Worm (Caenorhabditis elegans) whole organism, late embryonic: ENCODE data around the gene Y39B6A.37.
A peak's percentile ranks its signal among the peaks of the same experiment; 100 is the strongest.

ENCODE experiments used
- C08G9.2 ChIP-seq: sonication (generic microtip); optimal IDR thresholded peaks from 2 replicates; lab custom pipeline; 2016; ENCODE audit warnings: mild to moderate bottlenecking, missing genetic modification characterization, moderate library complexity, missing compliant biosample characterization
- K02D7.2 ChIP-seq: sonication (generic microtip); optimal IDR thresholded peaks from 2 replicates; lab custom pipeline; 2017; ENCODE audit warnings: mild to moderate bottlenecking, missing genetic modification characterization, missing compliant biosample characterization
- K09A11.1 ChIP-seq: sonication (generic microtip); optimal IDR thresholded peaks from 2 replicates; lab custom pipeline; 2017; ENCODE audit warnings: antibody characterized with exemption, mild to moderate bottlenecking, missing genetic modification characterization, missing compliant biosample characterization; ENCODE audit not compliant: insufficient read depth
- Y22D7AL.16 ChIP-seq: sonication (generic microtip); optimal IDR thresholded peaks from 2 replicates; lab custom pipeline; 2016; ENCODE audit warnings: missing genetic modification characterization, missing compliant biosample characterization
- ahr-1 ChIP-seq: sonication (generic microtip); optimal IDR thresholded peaks from 2 replicates; lab custom pipeline; 2016; ENCODE audit warnings: missing genetic modification characterization, missing compliant biosample characterization
- ama-1 ChIP-seq: fragments of 150-350 bp; optimal IDR thresholded peaks from 2 replicates; lab custom pipeline; 2014
- ceh-14 ChIP-seq: sonication (generic microtip); optimal IDR thresholded peaks from 2 replicates; lab custom pipeline; 2016; ENCODE audit warnings: missing genotype, missing genetic modification characterization, missing compliant biosample characterization
- ceh-2 ChIP-seq: sonication (generic microtip); optimal IDR thresholded peaks from 2 replicates; lab custom pipeline; 2016; ENCODE audit warnings: missing genotype, missing genetic modification characterization, missing compliant biosample characterization
- ceh-22 ChIP-seq: sonication (generic microtip); optimal IDR thresholded peaks from 2 replicates; lab custom pipeline; 2017; ENCODE audit warnings: missing biosample characterization, missing genetic modification characterization
- ceh-30 ChIP-seq: fragments of 150-350 bp; optimal IDR thresholded peaks from 2 replicates; lab custom pipeline; 2014; ENCODE audit warnings: missing biosample characterization, missing genetic modification characterization
- ceh-34 ChIP-seq: sonication (generic microtip); optimal IDR thresholded peaks from 2 replicates; lab custom pipeline; 2016; ENCODE audit warnings: mild to moderate bottlenecking, missing genetic modification characterization, missing compliant biosample characterization
- ceh-45 ChIP-seq: fragments of 200-800 bp; sonication (Bioruptor generic); IDR thresholded peaks from 2 replicates; pipeline ENCODE4 v1.3.6; 2022; ENCODE audit warnings: missing genetic modification reagents, missing genetic modification characterization, missing compliant biosample characterization
- ceh-48 ChIP-seq: sonication (generic microtip); optimal IDR thresholded peaks from 2 replicates; lab custom pipeline; 2016; ENCODE audit warnings: missing genetic modification characterization, inconsistent platforms, missing compliant biosample characterization
- ceh-6 ChIP-seq: fragments of 200-800 bp; sonication (Bioruptor generic); optimal IDR thresholded peaks from 2 replicates; lab custom pipeline; 2018; ENCODE audit warnings: mild to moderate bottlenecking, missing genetic modification characterization, missing compliant biosample characterization
- ceh-9 ChIP-seq: sonication (generic microtip); optimal IDR thresholded peaks from 2 replicates; lab custom pipeline; 2016; ENCODE audit warnings: mild to moderate bottlenecking, missing genetic modification characterization, inconsistent platforms, missing compliant biosample characterization
- dmd-4 ChIP-seq: sonication (generic microtip); optimal IDR thresholded peaks from 2 replicates; lab custom pipeline; 2016; ENCODE audit warnings: borderline replicate concordance, missing genetic modification characterization, missing compliant biosample characterization
- dve-1 ChIP-seq: sonication (generic microtip); optimal IDR thresholded peaks from 2 replicates; lab custom pipeline; 2017; ENCODE audit warnings: antibody characterized with exemption, mild to moderate bottlenecking, missing genetic modification characterization, missing compliant biosample characterization
- elt-2 ChIP-seq: sonication (generic microtip); optimal IDR thresholded peaks from 2 replicates; lab custom pipeline; 2016; ENCODE audit warnings: missing genetic modification reagents, missing genetic modification characterization, missing compliant biosample characterization
- ets-4 ChIP-seq: sonication (generic microtip); optimal IDR thresholded peaks from 2 replicates; lab custom pipeline; 2016; ENCODE audit warnings: missing genetic modification characterization, missing compliant biosample characterization
- eyg-1 ChIP-seq: sonication (generic microtip); optimal IDR thresholded peaks from 2 replicates; lab custom pipeline; 2016; ENCODE audit warnings: missing genotype, missing genetic modification characterization, missing compliant biosample characterization
- fkh-6 ChIP-seq: sonication (generic microtip); optimal IDR thresholded peaks from 2 replicates; lab custom pipeline; 2016; ENCODE audit warnings: missing genetic modification characterization, missing compliant biosample characterization
- hlh-13 ChIP-seq: fragments of 200-800 bp; sonication (Bioruptor generic); optimal IDR thresholded peaks from 2 replicates; lab custom pipeline; 2018; ENCODE audit warnings: mild to moderate bottlenecking, missing genetic modification characterization, missing compliant biosample characterization
- hlh-15 ChIP-seq: sonication (generic microtip); optimal IDR thresholded peaks from 2 replicates; lab custom pipeline; 2016; ENCODE audit warnings: missing genetic modification characterization, missing compliant biosample characterization
- hlh-6 ChIP-seq: sonication (generic microtip); optimal IDR thresholded peaks from 2 replicates; lab custom pipeline; 2016; ENCODE audit warnings: missing genotype, missing genetic modification characterization, missing compliant biosample characterization
- hlh-8 ChIP-seq: sonication (generic microtip); optimal IDR thresholded peaks from 2 replicates; lab custom pipeline; 2016; ENCODE audit warnings: missing genotype, missing genetic modification characterization, missing compliant biosample characterization
- lim-6 ChIP-seq: sonication (generic microtip); optimal IDR thresholded peaks from 2 replicates; lab custom pipeline; 2016; ENCODE audit warnings: missing genetic modification characterization, missing compliant biosample characterization
- madf-2 ChIP-seq: sonication (generic microtip); optimal IDR thresholded peaks from 2 replicates; lab custom pipeline; 2017; ENCODE audit warnings: missing genetic modification characterization, missing compliant biosample characterization
- mec-3 ChIP-seq: sonication (generic microtip); optimal IDR thresholded peaks from 2 replicates; lab custom pipeline; 2016; ENCODE audit warnings: borderline replicate concordance, missing genetic modification characterization, missing compliant biosample characterization
- odd-2 ChIP-seq: sonication (generic microtip); optimal IDR thresholded peaks from 2 replicates; lab custom pipeline; 2017; ENCODE audit warnings: antibody characterized with exemption, mild to moderate bottlenecking, missing genetic modification characterization, missing compliant biosample characterization
- pha-4 ChIP-seq: fragments of 150-350 bp; optimal IDR thresholded peaks from 2 replicates; lab custom pipeline; 2018; ENCODE audit warnings: missing biosample characterization, missing genetic modification reagents, missing genetic modification characterization
- rnt-1 ChIP-seq: sonication (generic microtip); optimal IDR thresholded peaks from 2 replicates; lab custom pipeline; 2016; ENCODE audit warnings: missing genetic modification characterization, missing compliant biosample characterization
- sdc-2 ChIP-seq: sonication (generic microtip); optimal IDR thresholded peaks from 2 replicates; lab custom pipeline; 2016; ENCODE audit warnings: missing genotype, missing genetic modification characterization, missing compliant biosample characterization
- sox-2 ChIP-seq: fragments of 200-800 bp; sonication (Bioruptor generic); IDR thresholded peaks from 2 replicates; pipeline ENCODE4 v1.3.6; 2022; ENCODE audit warnings: missing genetic modification reagents, missing genetic modification characterization, missing compliant biosample characterization
- sox-4 ChIP-seq: sonication (generic microtip); optimal IDR thresholded peaks from 2 replicates; lab custom pipeline; 2017; ENCODE audit warnings: mild to moderate bottlenecking, missing genetic modification characterization, inconsistent platforms, missing compliant biosample characterization
- tbx-2 ChIP-seq: sonication (generic microtip); optimal IDR thresholded peaks from 2 replicates; lab custom pipeline; 2016; ENCODE audit warnings: missing genetic modification characterization, missing compliant biosample characterization
- ttx-3 ChIP-seq: sonication (generic microtip); optimal IDR thresholded peaks from 2 replicates; lab custom pipeline; 2016; ENCODE audit warnings: missing genetic modification reagents, missing genetic modification characterization, missing compliant biosample characterization
- unc-86 ChIP-seq: sonication (generic microtip); optimal IDR thresholded peaks from 2 replicates; lab custom pipeline; 2016; ENCODE audit warnings: missing genetic modification characterization, missing compliant biosample characterization
- zip-5 ChIP-seq: sonication (generic microtip); optimal IDR thresholded peaks from 2 replicates; lab custom pipeline; 2016; ENCODE audit warnings: missing genetic modification characterization, missing compliant biosample characterization
- ztf-16 ChIP-seq: sonication (generic microtip); optimal IDR thresholded peaks from 2 replicates; lab custom pipeline; 2017; ENCODE audit warnings: missing genetic modification characterization, missing compliant biosample characterization

The Y39B6A.37 gene

DNA sequence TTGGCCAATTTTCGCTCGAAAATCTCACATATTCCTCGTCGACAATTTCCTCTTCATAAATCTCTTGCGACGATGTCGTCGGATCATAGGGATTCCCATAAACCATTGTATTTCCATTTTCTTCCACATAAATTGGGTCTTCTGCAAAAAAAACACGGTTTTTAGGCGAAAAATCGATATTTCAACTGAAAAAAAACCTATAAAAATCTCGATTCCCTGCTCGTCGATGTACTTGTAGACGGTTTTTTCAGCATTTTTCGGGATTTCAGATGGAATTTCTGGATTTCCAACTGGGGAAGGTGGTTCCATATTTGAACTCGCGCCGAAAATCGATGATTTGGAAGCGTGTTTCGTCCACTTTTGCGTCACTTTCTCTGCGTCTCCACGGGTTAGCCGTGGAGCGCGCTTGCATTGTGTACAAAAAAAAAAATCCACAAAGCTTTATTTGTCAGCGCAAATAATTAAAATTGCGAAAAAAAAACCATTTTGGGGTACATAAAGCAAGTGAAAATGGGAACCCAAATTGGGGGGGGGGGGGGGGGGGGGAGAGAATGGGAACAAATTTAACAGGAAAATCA, 23.1 kb upstream of the Y39B6A.37 start, which contains the start of gene Y39B6A.43 (continued):
- TF ChIP-seq ceh-14 (tag; lab: Kevin White, UChicago) = peak; percentile 16
- no peak for TF ChIP-seq ceh-2 (tag; lab: Kevin White, UChicago)
- no peak for TF ChIP-seq ceh-45 (GFP tag; lab: Robert Waterston, UW)
- TF ChIP-seq rnt-1 (tag; lab: Kevin White, UChicago) = peak; percentile 79
- no peak for TF ChIP-seq eyg-1
- peak; percentile 56 for TF ChIP-seq tbx-2 (tag; lab: Kevin White, UChicago)
- peak; percentile 76 for TF ChIP-seq dve-1 (tag; lab: Kevin White, UChicago)
- peak; percentile 60 for TF ChIP-seq ceh-34 (tag; lab: Kevin White, UChicago)
- peak; percentile 68 for TF ChIP-seq unc-86 (tag; lab: Kevin White, UChicago)
- peak; percentile 38 for TF ChIP-seq elt-2 (tag; lab: Kevin White, UChicago)
- peak; percentile 87 for TF ChIP-seq ztf-16 (tag; lab: Kevin White, UChicago)
- no peak for TF ChIP-seq hlh-6 (tag; lab: Kevin White, UChicago)

DNA sequence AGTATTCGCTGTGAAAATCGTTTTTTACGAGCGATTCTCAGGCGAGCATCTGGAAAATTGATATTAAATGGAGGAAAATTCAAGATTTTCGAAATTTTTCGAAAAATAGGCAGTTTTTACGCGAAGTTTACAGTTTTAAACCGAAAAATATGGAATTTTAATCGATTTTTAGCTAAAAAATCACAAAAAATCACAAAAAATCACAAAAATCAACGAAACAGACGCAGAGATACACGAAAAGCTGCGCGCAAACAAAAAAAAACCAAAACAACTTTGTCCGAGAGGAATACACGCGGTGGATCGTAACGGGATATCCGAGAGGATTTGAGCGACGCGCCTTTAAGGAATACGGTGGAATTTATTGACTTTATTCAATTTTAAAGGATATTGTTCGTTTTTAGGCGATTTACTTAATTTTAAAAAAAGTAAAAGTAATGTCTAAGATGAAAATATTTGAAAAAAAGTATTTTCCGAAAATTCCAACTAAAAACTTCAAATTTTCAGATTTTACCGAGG, 21.0 kb upstream of the Y39B6A.37 start, which contains the start of gene Y39B6A.42:
Gene Y39B6A.42, minus strand, starts transcription at position 51 of the 516 bp plus-strand sequence.
- no peak for TF ChIP-seq ceh-2 (tag; lab: Kevin White, UChicago)
- TF ChIP-seq unc-86 (tag; lab: Kevin White, UChicago) = no peak
- TF ChIP-seq lim-6 = no peak
- no peak for TF ChIP-seq ceh-22 (tag; lab: Kevin White, UChicago)
- TF ChIP-seq ceh-48 (tag; lab: Kevin White, UChicago) = no peak
- no peak for TF ChIP-seq hlh-8 (tag; lab: Kevin White, UChicago)
- TF ChIP-seq C08G9.2 = no peak
- no peak for TF ChIP-seq ets-4 (tag; lab: Kevin White, UChicago)
- TF ChIP-seq hlh-13 (GFP tag; lab: Kevin White, UChicago) = no peak
- no peak for TF ChIP-seq hlh-15 (tag; lab: Kevin White, UChicago)
- no peak for TF ChIP-seq ceh-14 (tag; lab: Kevin White, UChicago)
- no peak for TF ChIP-seq sdc-2 (tag; lab: Kevin White, UChicago)
- TF ChIP-seq dmd-4 = no peak
- no peak for TF ChIP-seq ceh-30 (tag; lab: Kevin White, UChicago)
- TF ChIP-seq ceh-6 (GFP tag; lab: Kevin White, UChicago) = no peak
- no peak for TF ChIP-seq eyg-1
- no peak for TF ChIP-seq Y22D7AL.16 (tag; lab: Kevin White, UChicago)
- TF ChIP-seq madf-2 = no peak
- no peak for TF ChIP-seq sox-2 (GFP tag; lab: Robert Waterston, UW)
- no peak for TF ChIP-seq odd-2 (tag; lab: Kevin White, UChicago)

DNA sequence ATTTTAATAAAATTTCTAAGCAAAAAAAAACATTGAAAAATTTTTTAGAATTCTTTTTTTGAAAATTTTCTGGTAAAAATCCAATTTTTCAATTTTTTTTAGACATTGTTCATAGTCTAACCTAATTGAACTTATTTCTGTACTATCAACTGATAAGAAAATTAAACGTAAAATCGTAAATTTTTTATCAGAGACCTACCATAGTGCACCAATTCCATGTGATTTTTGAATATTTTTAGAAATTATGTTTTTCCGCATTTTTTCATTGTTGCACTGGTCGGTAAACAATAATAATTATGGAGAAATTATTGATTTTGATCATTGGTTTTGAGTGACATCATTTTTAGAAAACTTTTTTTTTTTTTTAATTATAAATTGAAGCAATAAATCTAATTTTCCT, 14.1 kb upstream of the Y39B6A.37 start:
- TF ChIP-seq ttx-3 (tag; lab: Kevin White, UChicago) = no peak
- no peak for TF ChIP-seq dmd-4
- no peak for TF ChIP-seq ceh-45 (GFP tag; lab: Robert Waterston, UW)
- no peak for TF ChIP-seq odd-2 (tag; lab: Kevin White, UChicago)
- TF ChIP-seq sox-4 (tag; lab: Kevin White, UChicago) = no peak

DNA sequence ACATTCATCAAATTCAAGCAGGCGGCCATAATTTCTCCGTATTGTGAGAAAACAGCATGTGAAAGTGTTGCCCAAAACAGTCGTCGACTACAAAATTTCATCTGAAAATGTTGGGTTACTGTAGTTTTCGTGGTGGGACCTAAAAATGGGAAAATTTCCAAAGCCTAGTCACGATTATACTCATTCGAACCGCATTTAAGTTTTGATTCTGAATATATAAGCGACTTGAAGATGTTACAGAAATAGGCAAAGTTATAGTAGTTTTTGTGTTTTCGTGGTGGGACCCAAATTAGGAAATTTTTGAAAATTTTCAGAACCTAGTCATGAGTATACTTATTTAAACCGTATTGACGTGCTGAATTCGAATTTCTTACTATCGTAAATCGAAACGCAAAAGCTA, 12.8 kb upstream of the Y39B6A.37 start, which contains the start of gene Y39B6A.41:
Gene Y39B6A.41, minus strand, starts transcription at position 101 of the 400 bp plus-strand sequence.
- no peak for TF ChIP-seq ceh-2 (tag; lab: Kevin White, UChicago)
- TF ChIP-seq ceh-48 (tag; lab: Kevin White, UChicago) = no peak
- no peak for TF ChIP-seq pha-4 (tag; lab: Kevin White, UChicago)
- TF ChIP-seq K02D7.2 = no peak
- no peak for TF ChIP-seq zip-5 (tag; lab: Kevin White, UChicago)
- TF ChIP-seq mec-3 (tag; lab: Kevin White, UChicago) = no peak
- no peak for TF ChIP-seq fkh-6 (tag; lab: Kevin White, UChicago)
- TF ChIP-seq hlh-8 (tag; lab: Kevin White, UChicago) = no peak
- no peak for TF ChIP-seq unc-86 (tag; lab: Kevin White, UChicago)
- no peak for TF ChIP-seq K09A11.1
- TF ChIP-seq ama-1 (lab: Kevin White, UChicago) = no peak
- TF ChIP-seq ceh-9 (tag; lab: Kevin White, UChicago) = no peak
- no peak for TF ChIP-seq ceh-45 (GFP tag; lab: Robert Waterston, UW)
- TF ChIP-seq ahr-1 = no peak
